Worm (Caenorhabditis elegans): Measurements from ENCODE around the gene T08D10.5.

The T08D10.5 gene

DNA sequence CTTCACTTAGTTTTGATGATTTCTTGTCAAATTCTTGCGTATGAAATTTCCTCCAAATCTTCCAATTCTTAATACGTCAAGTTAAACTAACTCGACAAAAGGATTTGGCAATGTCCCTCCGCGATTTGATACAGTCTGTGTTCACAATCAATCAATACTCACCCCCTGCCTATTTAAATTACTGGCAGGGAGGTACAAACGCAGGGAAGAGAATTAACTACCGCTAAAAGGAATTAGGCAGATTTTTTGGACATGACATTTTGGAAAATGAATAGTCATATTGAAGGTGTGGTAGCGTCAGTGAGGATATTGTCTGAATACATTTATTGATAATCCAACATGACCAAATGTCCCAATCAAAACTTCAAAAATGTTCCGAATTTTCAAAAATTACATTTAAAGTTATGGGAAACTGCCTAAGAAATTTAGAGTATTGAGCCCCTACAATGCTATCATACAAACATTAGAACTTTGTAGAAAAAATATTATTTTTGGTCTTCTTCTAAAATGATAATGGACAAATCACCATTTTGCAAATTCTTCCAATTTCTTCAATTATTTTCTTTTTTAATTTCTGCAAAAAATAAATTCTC, 19.9 kb upstream of the T08D10.5 start (continued):
- TF ChIP-seq F57A8.1 (GFP tag; optimal IDR thresholded peaks at IDR 0.05), result peak; percentile 59
- peak in 2 of 3 experiments; percentile 89 to 98 for TF ChIP-seq lin-35 (GFP tag; optimal IDR thresholded peaks at IDR 0.05)
- TF ChIP-seq let-526 (GFP tag; IDR thresholded peaks at IDR 0.05), result peak; percentile 78; the same call in 1 of the 2 replicates
- TF ChIP-seq lin-40 (tag; optimal IDR thresholded peaks at IDR 0.05), result peak; percentile 100
- no peak for TF ChIP-seq dpl-1 (GFP tag; optimal IDR thresholded peaks at IDR 0.05)
- TF ChIP-seq T07F8.4 (tag; optimal IDR thresholded peaks at IDR 0.05), result peak; percentile 80
- peak; percentile 97 for TF ChIP-seq Y53G8AR.9 (GFP tag; conservative IDR thresholded peaks at IDR 0.05)
- peak; percentile 88 for TF ChIP-seq ztf-3 (GFP tag; optimal IDR thresholded peaks at IDR 0.05)
- TF ChIP-seq chd-7 (tag; optimal IDR thresholded peaks at IDR 0.05), result peak; percentile 97
- no peak for TF ChIP-seq lsy-27 (tag; optimal IDR thresholded peaks at IDR 0.05; ENCODE audit: borderline replicate concordance, insufficient read depth)
- TF ChIP-seq madf-10 (tag; optimal IDR thresholded peaks at IDR 0.05), result peak; percentile 96
- peak; percentile 64 for TF ChIP-seq snpc-4 (GFP tag; optimal IDR thresholded peaks at IDR 0.05)
- TF ChIP-seq snpc-4 (tag; optimal IDR thresholded peaks at IDR 0.05), result peak; percentile 75 to 88 (median 82)
- TF ChIP-seq cebp-2 (GFP tag; IDR thresholded peaks at IDR 0.05), result peak; percentile 95; the same call in 1 of the 2 replicates
- TF ChIP-seq gei-17 (GFP tag; optimal IDR thresholded peaks at IDR 0.05), result peak; percentile 98
- peak; percentile 17 for TF ChIP-seq rpc-1 (optimal IDR thresholded peaks at IDR 0.05)
- no peak for TF ChIP-seq rpc-1 (tag; optimal IDR thresholded peaks at IDR 0.05)
- no peak for TF ChIP-seq F49E8.2 (tag; optimal IDR thresholded peaks at IDR 0.05; ENCODE audit: insufficient read depth)
- no peak for TF ChIP-seq attf-3 (GFP tag; conservative IDR thresholded peaks at IDR 0.05)
- TF ChIP-seq nfya-1 (tag; optimal IDR thresholded peaks at IDR 0.05; ENCODE audit: borderline replicate concordance, insufficient read depth), result no peak
- TF ChIP-seq hmg-20 (GFP tag; IDR thresholded peaks at IDR 0.05), result peak; percentile 93
- no peak for TF ChIP-seq efl-1 (GFP tag; optimal IDR thresholded peaks at IDR 0.05)
- no peak for TF ChIP-seq zfh-2 (GFP tag; conservative IDR thresholded peaks at IDR 0.05)
- peak; percentile 96 for TF ChIP-seq pha-4 (tag; optimal IDR thresholded peaks at IDR 0.05)
- peak; percentile 24 for TF ChIP-seq snpc-1.3 (tag; optimal IDR thresholded peaks at IDR 0.05; ENCODE audit: insufficient read depth)
- TF ChIP-seq nhr-120 (GFP tag; IDR thresholded peaks at IDR 0.05), result peak; percentile 92
- TF ChIP-seq lir-1 (GFP tag; conservative IDR thresholded peaks at IDR 0.05), result peak; percentile 94
- no peak for TF ChIP-seq ztf-28 (GFP tag; IDR thresholded peaks at IDR 0.05)
- TF ChIP-seq lin-54 (GFP tag; optimal IDR thresholded peaks at IDR 0.05), result peak; percentile 92
- no peak for TF ChIP-seq ztf-25 (GFP tag; IDR thresholded peaks at IDR 0.05)
- TF ChIP-seq F33H1.4 (GFP tag; IDR thresholded peaks at IDR 0.05), result no peak; the same call in none of the 2 replicates
- peak; percentile 81 for TF ChIP-seq nhr-90 (tag; optimal IDR thresholded peaks at IDR 0.05)
- peak; percentile 99 for TF ChIP-seq Y56A3A.18 (GFP tag; IDR thresholded peaks at IDR 0.05)
- no peak for TF ChIP-seq F55B11.4 (tag; optimal IDR thresholded peaks at IDR 0.05; ENCODE audit: borderline replicate concordance, insufficient read depth)
- peak; percentile 85 for TF ChIP-seq nhr-179 (tag; optimal IDR thresholded peaks at IDR 0.05)
- peak; percentile 89 for TF ChIP-seq egl-44 (GFP tag; IDR thresholded peaks at IDR 0.05)
- TF ChIP-seq ztf-26 (tag; optimal IDR thresholded peaks at IDR 0.05), result peak; percentile 99
- no peak for TF ChIP-seq madf-8 (GFP tag; conservative IDR thresholded peaks at IDR 0.05)
- TF ChIP-seq sdz-38 (tag; optimal IDR thresholded peaks at IDR 0.05), result no peak
- peak; percentile 95 for TF ChIP-seq lag-1 (GFP tag; IDR thresholded peaks at IDR 0.05)
- TF ChIP-seq F37B4.10 (GFP tag; IDR thresholded peaks at IDR 0.05), result 0 out of 2 replicates have a peak, but pooled peaks have one; percentile 94
